Worm (Caenorhabditis elegans) whole organism, L4 larva: ENCODE data around the gene dcap-1.

Source experiments
- D1046.2 ChIP-seq: fragments of 200-800 bp; sonication (Bioruptor generic); IDR thresholded peaks from 2 replicates; pipeline ENCODE4 v1.3.6; 2022; ENCODE audit warnings: missing genetic modification characterization, missing compliant biosample characterization
- Y5F2A.4 ChIP-seq: fragments of 200-800 bp; sonication (Bioruptor generic); optimal IDR thresholded peaks from 2 replicates; lab custom pipeline; 2018; ENCODE audit warnings: mild to moderate bottlenecking, missing genetic modification characterization, missing compliant biosample characterization
- ZK337.2 ChIP-seq: fragments of 200-800 bp; sonication (Bioruptor generic); IDR thresholded peaks from 2 replicates; pipeline ENCODE4 v1.3.6; 2022; ENCODE audit warnings: missing genetic modification reagents, missing genetic modification characterization, missing compliant biosample characterization
- ZK546.5 ChIP-seq, 2 experiments: sonication (generic microtip); optimal IDR thresholded peaks; 2 replicates each; lab custom pipeline; 2017; ENCODE audit warnings: missing biosample characterization in 2 of 2, missing genetic modification characterization in 2 of 2
- aha-1 ChIP-seq: fragments of 150-350 bp; peaks from one replicate; lab custom pipeline; 2014; ENCODE audit warnings: missing biosample characterization, missing genetic modification characterization
- arid-1 ChIP-seq: fragments of 200-800 bp; sonication (Bioruptor generic); conservative IDR thresholded peaks from 2 replicates; pipeline ENCODE4 v1.3.6; 2022; ENCODE audit warnings: missing genetic modification reagents, missing genetic modification characterization, missing compliant biosample characterization
- ceh-20 ChIP-seq: fragments of 200-800 bp; sonication (Bioruptor generic); IDR thresholded peaks from 2 replicates; pipeline ENCODE4 v1.3.6; 2022; ENCODE audit warnings: missing genetic modification reagents, missing genetic modification characterization, missing compliant biosample characterization
- ceh-28 ChIP-seq: fragments of 150-350 bp; optimal IDR thresholded peaks from 2 replicates; lab custom pipeline; 2014; ENCODE audit warnings: missing biosample characterization, missing genetic modification reagents, missing genetic modification characterization
- ceh-82 ChIP-seq: sonication (generic microtip); optimal IDR thresholded peaks from 2 replicates; lab custom pipeline; 2017; ENCODE audit warnings: missing biosample characterization, missing genetic modification characterization
- cey-2 ChIP-seq: sonication (generic microtip); optimal IDR thresholded peaks from 3 replicates; lab custom pipeline; 2017; ENCODE audit warnings: missing genetic modification characterization, mild to moderate bottlenecking, missing compliant biosample characterization, antibody characterized with exemption, borderline replicate concordance; ENCODE audit not compliant: insufficient read depth
- daf-16 ChIP-seq, 3 experiments: sonication (generic microtip); optimal IDR thresholded peaks; 2 replicates each; lab custom pipeline; 2016 to 2017; ENCODE audit warnings: missing genetic modification characterization in 3 of 3, missing genetic modification reagents in 3 of 3, mild to moderate bottlenecking in 2 of 3, missing compliant biosample characterization in 2 of 3, missing biosample characterization in 1 of 3, moderate library complexity in 1 of 3
- dmd-6 ChIP-seq: fragments of 200-800 bp; sonication (Bioruptor generic); IDR thresholded peaks from 2 replicates; pipeline ENCODE4 v1.3.6; 2022; ENCODE audit warnings: missing genetic modification reagents, missing genetic modification characterization, missing compliant biosample characterization
- dpl-1 ChIP-seq: fragments of 150-350 bp; optimal IDR thresholded peaks from 2 replicates; lab custom pipeline; 2014; ENCODE audit warnings: missing biosample characterization, missing genetic modification reagents, missing genetic modification characterization
- egl-43 ChIP-seq: fragments of 200-800 bp; sonication (Bioruptor generic); IDR thresholded peaks from 2 replicates; pipeline ENCODE4 v1.3.6; 2022; ENCODE audit warnings: missing genetic modification reagents, missing genetic modification characterization, missing compliant biosample characterization
- hlh-30 ChIP-seq: sonication (generic microtip); optimal IDR thresholded peaks from 2 replicates; lab custom pipeline; 2017; ENCODE audit warnings: antibody characterized with exemption, mild to moderate bottlenecking, missing genetic modification characterization, missing compliant biosample characterization; ENCODE audit not compliant: insufficient read depth
- lin-1 ChIP-seq: fragments of 200-800 bp; sonication (Bioruptor generic); IDR thresholded peaks from 2 replicates; pipeline ENCODE4 v1.3.6; 2022; ENCODE audit warnings: missing genetic modification reagents, missing genetic modification characterization, missing compliant biosample characterization
- lin-13 ChIP-seq: fragments of 150-350 bp; optimal IDR thresholded peaks from 2 replicates; lab custom pipeline; 2014; ENCODE audit warnings: missing biosample characterization, missing genetic modification reagents, missing genetic modification characterization
- lin-38 ChIP-seq: fragments of 200-800 bp; sonication (Bioruptor generic); IDR thresholded peaks from 2 replicates; pipeline ENCODE4 v1.3.6; 2022; ENCODE audit warnings: missing genetic modification reagents, missing genetic modification characterization, missing compliant biosample characterization
- mdl-1 ChIP-seq, 2 experiments: fragments of 150-350 bp in 1 of 2; sonication (generic microtip) in 1 of 2; optimal IDR thresholded peaks; 2 replicates each; lab custom pipeline; 2014 to 2017; ENCODE audit warnings: missing biosample characterization in 2 of 2, missing genetic modification characterization in 2 of 2
- mes-2 ChIP-seq: sonication (generic microtip); optimal IDR thresholded peaks from 2 replicates; lab custom pipeline; 2016; ENCODE audit warnings: missing genotype, mild to moderate bottlenecking, missing genetic modification characterization, missing compliant biosample characterization; ENCODE audit not compliant: poor library complexity, severe bottlenecking
- mxl-2 ChIP-seq: fragments of 200-800 bp; sonication (Bioruptor generic); conservative IDR thresholded peaks from 2 replicates; pipeline ENCODE4 v1.3.6; 2022; ENCODE audit warnings: missing genetic modification reagents, missing genetic modification characterization, missing compliant biosample characterization
- mxl-3 ChIP-seq: fragments of 200-800 bp; sonication (Bioruptor generic); optimal IDR thresholded peaks from 2 replicates; lab custom pipeline; 2018; ENCODE audit warnings: mild to moderate bottlenecking, missing genetic modification characterization, missing compliant biosample characterization
- nhr-10 ChIP-seq: fragments of 150-350 bp; optimal IDR thresholded peaks from 2 replicates; lab custom pipeline; 2014; ENCODE audit warnings: missing biosample characterization, missing genetic modification characterization
- nhr-6 ChIP-seq: fragments of 150-350 bp; optimal IDR thresholded peaks from 2 replicates; lab custom pipeline; 2014; ENCODE audit warnings: missing biosample characterization, missing genetic modification characterization
- nhr-77 ChIP-seq: fragments of 150-350 bp; optimal IDR thresholded peaks from 2 replicates; lab custom pipeline; 2014; ENCODE audit warnings: missing biosample characterization, missing genetic modification characterization
- pha-4 ChIP-seq, 2 experiments: fragments of 150-350 bp in 1 of 2; fragments of 200-800 bp in 1 of 2; sonication (Bioruptor generic) in 1 of 2; IDR thresholded peaks in 1 of 2; optimal IDR thresholded peaks in 1 of 2; 2 replicates each; pipeline versions ENCODE4 v1.3.6 to Lab custom; 2014 to 2022; ENCODE audit warnings: missing genetic modification characterization in 2 of 2, missing genetic modification reagents in 2 of 2, missing biosample characterization in 1 of 2, missing compliant biosample characterization in 1 of 2
- sdz-12 ChIP-seq: fragments of 200-800 bp; sonication (Bioruptor generic); optimal IDR thresholded peaks from 2 replicates; lab custom pipeline; 2018; ENCODE audit warnings: mild to moderate bottlenecking, missing genetic modification characterization, missing compliant biosample characterization
- set-16 ChIP-seq: fragments of 200-800 bp; sonication (Bioruptor generic); IDR thresholded peaks from 2 replicates; pipeline ENCODE4 v1.3.6; 2022; ENCODE audit warnings: missing genetic modification reagents, missing genetic modification characterization, missing compliant biosample characterization
- skn-1 ChIP-seq: fragments of 150-350 bp; optimal IDR thresholded peaks from 2 replicates; lab custom pipeline; 2014; ENCODE audit warnings: missing biosample characterization, missing genetic modification characterization
- snpc-1.2 ChIP-seq: fragments of 200-800 bp; sonication (Bioruptor generic); IDR thresholded peaks from 2 replicates; pipeline ENCODE4 v1.3.6; 2022; ENCODE audit warnings: missing genetic modification reagents, missing genetic modification characterization, missing compliant biosample characterization
- unc-62 ChIP-seq, 3 experiments: fragments of 150-350 bp in 1 of 3; sonication (generic microtip); optimal IDR thresholded peaks in 2 of 3; peaks in 1 of 3; 1 replicate in 1 of 3; 2 replicates in 2 of 3; lab custom pipeline; 2014 to 2017; ENCODE audit warnings: missing biosample characterization in 3 of 3, missing genetic modification characterization in 3 of 3, missing genetic modification reagents in 3 of 3, missing genotype in 1 of 3
- zag-1 ChIP-seq: fragments of 150-350 bp; optimal IDR thresholded peaks from 2 replicates; lab custom pipeline; 2014; ENCODE audit warnings: missing biosample characterization, missing genetic modification characterization
- zfp-3 ChIP-seq: fragments of 200-800 bp; sonication (Bioruptor generic); conservative IDR thresholded peaks from 2 replicates; pipeline ENCODE4 v1.3.6; 2022; ENCODE audit warnings: missing genetic modification reagents, missing genetic modification characterization, missing compliant biosample characterization
- zip-11 ChIP-seq: fragments of 200-800 bp; sonication (Bioruptor generic); IDR thresholded peaks from 2 replicates; pipeline ENCODE4 v1.3.6; 2022; ENCODE audit warnings: missing genetic modification characterization, missing compliant biosample characterization

dcap-1 gene

DNA sequence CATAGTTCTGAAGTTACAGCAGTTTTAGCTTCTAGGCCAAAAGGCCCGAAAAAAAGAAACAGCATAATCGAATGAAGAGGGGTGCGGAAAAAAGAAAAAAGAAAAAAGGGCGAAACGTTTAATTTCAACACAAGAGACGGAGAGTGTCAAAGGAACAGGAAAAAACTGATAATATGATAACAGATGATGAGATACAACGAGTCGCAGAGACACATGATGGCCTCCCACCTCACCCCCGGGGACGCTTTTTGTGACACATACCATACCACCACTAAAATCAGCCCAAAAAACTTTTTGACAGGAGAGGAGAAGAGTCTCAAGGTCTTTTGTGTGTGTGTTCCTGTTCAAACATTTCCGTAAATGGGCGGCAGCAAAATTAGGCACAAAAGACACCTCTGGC lies 19.5 kb downstream of the dcap-1 start (continued):
- peak; percentile 65 for TF ChIP-seq mxl-3 (GFP tag; lab: Kevin White, UChicago)
- TF ChIP-seq skn-1 = no peak
- no peak for TF ChIP-seq zag-1 (tag; lab: Kevin White, UChicago)
- TF ChIP-seq lin-1 (GFP tag; lab: Robert Waterston, UW) = 0 out of 2 replicates have a peak, but pooled peaks have one; percentile 50
- peak; percentile 38 for TF ChIP-seq mes-2 (tag; lab: Kevin White, UChicago)
- TF ChIP-seq mdl-1 (tag; optimal IDR thresholded peaks at IDR 0.05; lab: Kevin White, UChicago) = peak in 1 of 2 experiments; percentile 42
- peak in 1 of 2 experiments; percentile 13 for TF ChIP-seq unc-62 (GFP tag; optimal IDR thresholded peaks at IDR 0.05 in 1 of 2; lab: Kevin White, UChicago)
- TF ChIP-seq unc-62 (tag; optimal IDR thresholded peaks at IDR 0.05; lab: Kevin White, UChicago) = no peak
- peak; percentile 73 for TF ChIP-seq dmd-6 (GFP tag; lab: Robert Waterston, UW)
- no peak for TF ChIP-seq daf-16 (GFP tag; optimal IDR thresholded peaks at IDR 0.05; lab: Kevin White, UChicago)
- TF ChIP-seq daf-16 (tag; optimal IDR thresholded peaks at IDR 0.05; lab: Kevin White, UChicago) = peak; percentile 50
- TF ChIP-seq nhr-6 = peak; percentile 27
- TF ChIP-seq pha-4 (GFP tag; IDR thresholded peaks at IDR 0.05; lab: Robert Waterston, UW) = 0 out of 2 replicates have a peak, but pooled peaks have one; percentile 22
- TF ChIP-seq pha-4 (tag; optimal IDR thresholded peaks at IDR 0.05; lab: Kevin White, UChicago) = no peak

DNA sequence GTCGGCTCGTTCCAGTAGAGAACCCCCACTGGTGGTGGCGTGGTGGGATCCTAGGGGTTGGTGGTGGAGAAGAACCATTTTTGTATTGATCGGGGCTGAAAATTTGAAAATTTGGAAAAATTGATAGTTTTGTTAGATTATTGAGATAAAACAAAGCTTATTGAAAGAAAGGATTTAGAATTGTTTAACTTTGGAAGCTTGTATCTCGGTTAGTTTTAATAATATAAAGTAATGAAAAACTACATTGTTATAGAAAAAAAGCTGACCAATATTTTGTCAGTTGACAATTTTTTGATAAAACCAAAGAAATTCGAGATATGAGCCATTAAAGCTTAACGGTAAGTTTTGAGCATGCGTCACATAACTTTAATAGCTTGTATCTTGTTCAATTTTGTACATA lies 24.7 kb downstream of the dcap-1 start, which contains the start of gene abhd-14:
abhd-14 (minus strand) TSS at position 101 of the 400 bp plus-strand sequence.
- TF ChIP-seq zip-11 (GFP tag; lab: Robert Waterston, UW) (no peak), ceh-20 (GFP tag; lab: Robert Waterston, UW) (no peak), nhr-6 (no peak), hlh-30 (tag; lab: Kevin White, UChicago) (no peak), mxl-2 (GFP tag; lab: Robert Waterston, UW) (no peak)

DNA sequence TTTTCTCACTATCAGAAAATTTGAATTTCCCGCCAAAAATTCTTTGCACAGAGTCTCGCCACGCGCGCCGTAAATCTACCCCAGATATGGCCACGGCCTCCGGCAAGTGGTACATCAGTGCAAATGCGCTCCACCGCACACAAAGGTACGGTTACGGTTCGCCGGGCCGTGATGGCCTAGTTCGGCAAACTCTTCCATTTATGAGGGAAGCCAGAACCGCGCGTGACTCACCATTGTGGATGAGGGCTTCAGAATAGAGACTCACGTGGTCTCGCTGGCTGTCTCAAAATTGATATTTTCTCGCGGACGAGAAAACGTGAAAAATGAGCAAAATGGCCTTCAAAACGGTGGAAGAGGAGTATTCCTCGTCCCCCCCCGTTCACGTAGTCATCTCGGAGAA lies 34.8 kb downstream of the dcap-1 start:
- TF ChIP-seq ceh-82 (tag; lab: Kevin White, UChicago) (no peak), set-16 (GFP tag; lab: Robert Waterston, UW) (peak; percentile 19; the same call in 1 of the 2 replicates), lin-38 (GFP tag; lab: Robert Waterston, UW) (peak; percentile 50), ceh-28 (tag; lab: Kevin White, UChicago) (no peak), sdz-12 (GFP tag; lab: Kevin White, UChicago) (no peak), D1046.2 (GFP tag; lab: Robert Waterston, UW) (0 out of 2 replicates have a peak, but pooled peaks have one; percentile 61), zfp-3 (GFP tag; lab: Robert Waterston, UW) (no peak), egl-43 (0 out of 2 replicates have a peak, but pooled peaks have one; percentile 44)

DNA sequence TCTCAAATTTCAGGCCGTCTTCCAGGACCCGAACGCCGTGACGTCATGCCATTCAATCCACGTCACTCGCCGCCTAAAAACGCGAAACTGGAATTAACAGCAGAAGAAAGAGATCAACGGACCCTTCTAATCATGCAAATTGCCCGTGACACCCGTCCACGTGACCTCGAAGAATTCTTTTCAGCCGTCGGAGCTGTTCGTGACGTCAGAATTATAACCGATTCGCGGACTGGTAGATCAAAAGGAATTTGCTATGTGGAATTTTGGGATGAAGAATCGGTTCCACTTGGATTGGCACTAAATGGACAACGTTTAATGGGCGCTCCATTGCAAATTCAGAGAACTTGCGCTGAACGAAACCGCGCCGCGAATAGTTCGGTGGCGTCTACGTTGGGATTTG lies 39.2 kb downstream of the dcap-1 start:
- TF ChIP-seq unc-62 (GFP tag; optimal IDR thresholded peaks at IDR 0.05 in 1 of 2; lab: Kevin White, UChicago) = peak in 1 of 2 experiments; percentile 94
- no peak for TF ChIP-seq unc-62 (tag; optimal IDR thresholded peaks at IDR 0.05; lab: Kevin White, UChicago)
- TF ChIP-seq pha-4 (GFP tag; IDR thresholded peaks at IDR 0.05; lab: Robert Waterston, UW) = no peak
- no peak for TF ChIP-seq pha-4 (tag; optimal IDR thresholded peaks at IDR 0.05; lab: Kevin White, UChicago)
- TF ChIP-seq, all 104 proteins: peak for 1

DNA sequence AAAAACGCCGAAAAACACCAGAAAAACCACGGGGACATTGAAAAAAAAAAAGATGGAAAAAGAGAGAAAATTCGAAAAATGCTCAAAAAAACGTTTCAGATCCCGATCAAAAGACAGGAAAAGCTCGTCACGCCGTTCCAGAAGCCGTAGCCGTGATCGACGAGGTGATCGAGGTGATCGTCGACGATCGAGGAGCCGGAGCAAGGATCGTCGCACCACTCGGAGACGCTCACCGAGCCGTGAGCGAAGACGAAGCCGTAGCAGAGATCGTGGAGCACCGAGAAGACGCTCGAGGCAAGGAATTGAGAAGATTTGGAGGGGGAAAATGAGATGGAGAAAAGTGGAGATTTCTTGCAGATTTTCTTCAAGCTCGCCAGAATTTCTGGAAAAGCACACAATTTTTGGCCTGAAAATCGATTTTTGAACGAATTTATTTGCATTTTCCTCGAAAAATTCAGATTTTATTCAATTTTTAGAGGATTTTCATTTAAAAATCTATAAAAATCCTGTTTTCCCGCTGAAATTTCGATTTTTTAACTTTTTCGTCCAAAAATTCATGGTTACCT lies 41.3 kb downstream of the dcap-1 start:
- peak; percentile 88 for TF ChIP-seq set-16 (GFP tag; lab: Robert Waterston, UW)
- TF ChIP-seq aha-1 (tag; lab: Kevin White, UChicago) = peak; percentile 38
- no peak for TF ChIP-seq daf-16 (GFP tag; optimal IDR thresholded peaks at IDR 0.05; lab: Kevin White, UChicago)
- no peak for TF ChIP-seq daf-16 (tag; optimal IDR thresholded peaks at IDR 0.05; lab: Kevin White, UChicago)
- no peak for TF ChIP-seq arid-1
- TF ChIP-seq mes-2 (tag; lab: Kevin White, UChicago) = peak; percentile 13

DNA sequence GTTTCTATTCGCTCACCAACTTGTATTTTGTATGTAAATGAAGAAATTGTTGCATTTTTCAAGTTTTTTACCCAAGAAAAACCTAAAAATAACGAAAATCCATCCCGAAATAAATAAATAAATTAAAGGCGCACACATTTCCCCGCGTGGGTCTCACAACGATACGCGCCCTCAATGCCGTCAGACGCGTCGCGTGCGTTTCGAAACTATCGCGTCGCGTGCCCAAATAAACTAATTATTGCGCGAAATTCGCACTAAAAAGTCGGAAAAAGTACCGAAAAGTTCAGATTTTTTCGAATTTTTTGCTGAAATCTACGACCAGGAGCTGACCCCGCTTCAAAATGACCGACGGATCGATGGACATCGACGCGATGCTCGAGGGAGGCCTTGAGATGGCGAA lies 42.1 kb downstream of the dcap-1 start, which contains the start of gene rbm-39:
rbm-39 (plus strand) TSS at position 178 of the 400 bp plus-strand sequence.
- TF ChIP-seq set-16 (GFP tag; lab: Robert Waterston, UW) (no peak), zfp-3 (GFP tag; lab: Robert Waterston, UW) (peak; percentile 76; the same call in 1 of the 2 replicates), nhr-77 (tag; lab: Kevin White, UChicago) (peak; percentile 48), ZK546.5 (tag; optimal IDR thresholded peaks at IDR 0.05; lab: Kevin White, UChicago) (peak in 1 of 2 experiments; percentile 21), unc-62 (GFP tag; optimal IDR thresholded peaks at IDR 0.05 in 1 of 2; lab: Kevin White, UChicago) (peak in 1 of 2 experiments; percentile 32), unc-62 (tag; optimal IDR thresholded peaks at IDR 0.05; lab: Kevin White, UChicago) (no peak), lin-13 (GFP tag; lab: Kevin White, UChicago) (peak; percentile 81), dpl-1 (GFP tag; lab: Kevin White, UChicago) (peak; percentile 81), egl-43 (no peak), Y5F2A.4 (GFP tag; lab: Kevin White, UChicago) (no peak), snpc-1.2 (GFP tag; lab: Robert Waterston, UW) (no peak), mxl-3 (GFP tag; lab: Kevin White, UChicago) (peak; percentile 29), ceh-82 (tag; lab: Kevin White, UChicago) (no peak), ZK337.2 (GFP tag; lab: Robert Waterston, UW) (0 out of 2 replicates have a peak, but pooled peaks have one; percentile 29), arid-1 (peak; percentile 79), aha-1 (tag; lab: Kevin White, UChicago) (peak; percentile 62), cey-2 (tag; lab: Kevin White, UChicago) (no peak), nhr-10 (no peak)
